Worm (Caenorhabditis elegans): Measurements from ENCODE around the gene F57B1.6.

ce11 chrV:13229538-13229937 lies 20.1 kb downstream of the F57B1.6 start:
- TF ChIP-seq hmbx-1 (tag; optimal IDR thresholded peaks at IDR 0.05) (no peak), aly-1 (tag; optimal IDR thresholded peaks at IDR 0.05) (no peak), tbx-11 (GFP tag; IDR thresholded peaks at IDR 0.05) (no peak)

Data from whole organism, early embryonic.